Worm (Caenorhabditis elegans) whole organism, L4 larva: ENCODE results near the gene F21D5.7.

Experiments used
- F37D6.2 ChIP-seq: sonication (generic microtip); optimal IDR thresholded peaks from 2 replicates; lab custom pipeline; 2016; ENCODE audit warnings: mild to moderate bottlenecking, missing genetic modification characterization, missing compliant biosample characterization
- R02D3.7 ChIP-seq: fragments of 150-350 bp; sonication (generic microtip); optimal IDR thresholded peaks from 3 replicates; lab custom pipeline; 2014; ENCODE audit warnings: missing biosample characterization, missing genetic modification characterization
- T20F7.1 ChIP-seq: fragments of 200-800 bp; sonication (Bioruptor generic); optimal IDR thresholded peaks from 2 replicates; lab custom pipeline; 2018; ENCODE audit warnings: mild to moderate bottlenecking, missing genetic modification characterization, missing compliant biosample characterization
- ama-1 ChIP-seq: fragments of 150-350 bp; optimal IDR thresholded peaks from 2 replicates; lab custom pipeline; 2014; ENCODE audit warnings: inconsistent platforms, mixed read lengths
- ces-1 ChIP-seq: fragments of 150-350 bp; sonication (generic microtip); optimal IDR thresholded peaks from 4 replicates; lab custom pipeline; 2014; ENCODE audit warnings: missing biosample characterization, missing genetic modification reagents, missing genetic modification characterization
- lir-3 ChIP-seq: sonication (generic microtip); optimal IDR thresholded peaks from 2 replicates; lab custom pipeline; 2016; ENCODE audit warnings: mild to moderate bottlenecking, missing genetic modification characterization, missing compliant biosample characterization
- pqm-1 ChIP-seq: sonication (generic microtip); optimal IDR thresholded peaks from 2 replicates; lab custom pipeline; 2017; ENCODE audit warnings: missing biosample characterization, missing genetic modification characterization
- unc-130 ChIP-seq: sonication (generic microtip); optimal IDR thresholded peaks from 2 replicates; lab custom pipeline; 2016; ENCODE audit warnings: missing genetic modification reagents, missing genetic modification characterization, missing compliant biosample characterization
- unc-62 ChIP-seq, 3 experiments: fragments of 150-350 bp in 1 of 3; sonication (generic microtip); optimal IDR thresholded peaks in 2 of 3; peaks in 1 of 3; 1 replicate in 1 of 3; 2 replicates in 2 of 3; lab custom pipeline; 2014 to 2017; ENCODE audit warnings: missing biosample characterization in 3 of 3, missing genetic modification characterization in 3 of 3, missing genetic modification reagents in 3 of 3, missing genotype in 1 of 3

DNA sequence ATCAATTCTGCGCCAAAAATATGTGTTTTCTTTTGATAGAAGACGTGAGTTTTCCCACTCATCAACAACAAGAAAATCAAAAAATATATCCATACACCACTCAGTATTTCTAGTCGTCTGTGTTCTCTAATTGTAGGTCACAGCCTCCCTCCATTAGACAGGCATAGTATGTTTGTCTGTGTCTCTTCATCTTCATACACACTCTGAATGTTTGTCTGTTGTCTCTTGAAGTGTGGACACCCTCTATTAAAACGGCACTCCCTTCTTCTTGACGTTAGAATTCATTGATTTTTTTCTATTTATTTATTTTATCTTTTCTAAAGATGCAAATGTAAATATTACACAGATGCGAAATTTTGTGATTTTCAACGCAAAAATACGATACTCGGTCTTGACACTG lies 6.2 kb downstream of the F21D5.7 start:
- TF ChIP-seq lir-3 (tag; lab: Kevin White, UChicago): no peak
- TF ChIP-seq unc-62 (GFP tag; optimal IDR thresholded peaks at IDR 0.05 in 1 of 2; lab: Kevin White, UChicago): no peak
- no peak for TF ChIP-seq unc-62 (tag; optimal IDR thresholded peaks at IDR 0.05; lab: Kevin White, UChicago)
- no peak for TF ChIP-seq unc-130 (GFP tag; lab: Kevin White, UChicago)
- TF ChIP-seq pqm-1 (tag; lab: Kevin White, UChicago): no peak
- no peak for TF ChIP-seq T20F7.1 (GFP tag; lab: Kevin White, UChicago)
- TF ChIP-seq ama-1: no peak
- no peak for TF ChIP-seq F37D6.2 (tag; lab: Kevin White, UChicago)
- no peak for TF ChIP-seq R02D3.7 (tag; lab: Kevin White, UChicago)
- no peak for TF ChIP-seq ces-1
